Worm (Caenorhabditis elegans) whole organism, L4 larva: ENCODE data around the gene F35D2.6.

Experiments
- T26A8.4 ChIP-seq: fragments of 200-800 bp; sonication (Bioruptor generic); IDR thresholded peaks from 2 replicates; pipeline ENCODE4 v1.3.6; 2022; ENCODE audit warnings: missing genetic modification characterization, missing compliant biosample characterization
- Y48G9A.11 ChIP-seq: fragments of 200-800 bp; sonication (Bioruptor generic); IDR thresholded peaks from 2 replicates; pipeline ENCODE4 v1.3.6; 2022; ENCODE audit warnings: missing genetic modification reagents, missing genetic modification characterization, missing compliant biosample characterization
- Y5F2A.4 ChIP-seq: fragments of 200-800 bp; sonication (Bioruptor generic); optimal IDR thresholded peaks from 2 replicates; lab custom pipeline; 2018; ENCODE audit warnings: mild to moderate bottlenecking, missing genetic modification characterization, missing compliant biosample characterization
- ZK337.2 ChIP-seq: fragments of 200-800 bp; sonication (Bioruptor generic); IDR thresholded peaks from 2 replicates; pipeline ENCODE4 v1.3.6; 2022; ENCODE audit warnings: missing genetic modification reagents, missing genetic modification characterization, missing compliant biosample characterization
- arid-1 ChIP-seq: fragments of 200-800 bp; sonication (Bioruptor generic); conservative IDR thresholded peaks from 2 replicates; pipeline ENCODE4 v1.3.6; 2022; ENCODE audit warnings: missing genetic modification reagents, missing genetic modification characterization, missing compliant biosample characterization
- ceh-44 ChIP-seq: fragments of 200-800 bp; sonication (Bioruptor generic); IDR thresholded peaks from 2 replicates; pipeline ENCODE4 v1.3.6; 2022; ENCODE audit warnings: missing genetic modification reagents, missing genetic modification characterization, missing compliant biosample characterization
- ces-1 ChIP-seq: fragments of 150-350 bp; sonication (generic microtip); optimal IDR thresholded peaks from 4 replicates; lab custom pipeline; 2014; ENCODE audit warnings: missing biosample characterization, missing genetic modification reagents, missing genetic modification characterization
- cey-2 ChIP-seq: sonication (generic microtip); optimal IDR thresholded peaks from 3 replicates; lab custom pipeline; 2017; ENCODE audit warnings: missing genetic modification characterization, mild to moderate bottlenecking, missing compliant biosample characterization, antibody characterized with exemption, borderline replicate concordance; ENCODE audit not compliant: insufficient read depth
- ctbp-1 ChIP-seq: fragments of 200-800 bp; sonication (Bioruptor generic); IDR thresholded peaks from 2 replicates; pipeline ENCODE4 v1.3.6; 2022; ENCODE audit warnings: missing genetic modification reagents, missing genetic modification characterization, missing compliant biosample characterization
- dmd-8 ChIP-seq: fragments of 200-800 bp; sonication (Bioruptor generic); IDR thresholded peaks from 2 replicates; pipeline ENCODE4 v1.3.6; 2022; ENCODE audit warnings: missing genetic modification characterization, missing compliant biosample characterization
- dpl-1 ChIP-seq: fragments of 150-350 bp; optimal IDR thresholded peaks from 2 replicates; lab custom pipeline; 2014; ENCODE audit warnings: missing biosample characterization, missing genetic modification reagents, missing genetic modification characterization
- dve-1 ChIP-seq: sonication (generic microtip); optimal IDR thresholded peaks from 2 replicates; lab custom pipeline; 2017; ENCODE audit warnings: antibody characterized with exemption, mild to moderate bottlenecking, missing genetic modification characterization, missing compliant biosample characterization; ENCODE audit not compliant: insufficient read depth
- fkh-10 ChIP-seq: fragments of 150-350 bp; optimal IDR thresholded peaks from 2 replicates; lab custom pipeline; 2014; ENCODE audit warnings: missing biosample characterization, missing genetic modification reagents, missing genetic modification characterization
- hif-1 ChIP-seq, 2 experiments: sonication (generic microtip); optimal IDR thresholded peaks; 2 replicates each; lab custom pipeline; 2016 to 2017; ENCODE audit warnings: missing compliant biosample characterization in 2 of 2, missing genetic modification characterization in 2 of 2, missing genetic modification reagents in 2 of 2, missing genotype in 2 of 2, mild to moderate bottlenecking in 1 of 2
- hlh-11 ChIP-seq: fragments of 200-800 bp; sonication (Bioruptor generic); optimal IDR thresholded peaks from 2 replicates; lab custom pipeline; 2018; ENCODE audit warnings: mild to moderate bottlenecking, missing genetic modification characterization, missing compliant biosample characterization
- jun-1 ChIP-seq: fragments of 150-350 bp; optimal IDR thresholded peaks from 2 replicates; lab custom pipeline; 2014; ENCODE audit warnings: missing biosample characterization, missing genetic modification reagents, missing genetic modification characterization
- lim-7 ChIP-seq: fragments of 200-800 bp; sonication (Bioruptor generic); IDR thresholded peaks from 2 replicates; pipeline ENCODE4 v1.3.6; 2022; ENCODE audit warnings: missing genetic modification characterization, missing compliant biosample characterization
- lsy-2 ChIP-seq, 2 experiments: fragments of 150-350 bp in 1 of 2; sonication (generic microtip) in 1 of 2; optimal IDR thresholded peaks; 2 replicates each; lab custom pipeline; 2014 to 2017; ENCODE audit warnings: missing biosample characterization in 2 of 2, missing genetic modification characterization in 2 of 2
- mes-2 ChIP-seq: sonication (generic microtip); optimal IDR thresholded peaks from 2 replicates; lab custom pipeline; 2016; ENCODE audit warnings: missing genotype, mild to moderate bottlenecking, missing genetic modification characterization, missing compliant biosample characterization; ENCODE audit not compliant: poor library complexity, severe bottlenecking
- nhr-11 ChIP-seq: fragments of 150-350 bp; optimal IDR thresholded peaks from 2 replicates; lab custom pipeline; 2014; ENCODE audit warnings: missing biosample characterization, missing genetic modification characterization
- nhr-111 ChIP-seq: fragments of 200-800 bp; sonication (Bioruptor generic); optimal IDR thresholded peaks from 2 replicates; lab custom pipeline; 2018; ENCODE audit warnings: mild to moderate bottlenecking, missing genetic modification characterization, missing compliant biosample characterization
- nhr-28 ChIP-seq: fragments of 150-350 bp; optimal IDR thresholded peaks from 2 replicates; lab custom pipeline; 2014; ENCODE audit warnings: missing biosample characterization, missing genetic modification characterization
- nhr-42 ChIP-seq: fragments of 200-800 bp; sonication (Bioruptor generic); IDR thresholded peaks from 2 replicates; pipeline ENCODE4 v1.3.6; 2022; ENCODE audit warnings: missing genetic modification characterization, missing compliant biosample characterization
- pha-4 ChIP-seq, 2 experiments: fragments of 150-350 bp in 1 of 2; fragments of 200-800 bp in 1 of 2; sonication (Bioruptor generic) in 1 of 2; IDR thresholded peaks in 1 of 2; optimal IDR thresholded peaks in 1 of 2; 2 replicates each; pipeline versions ENCODE4 v1.3.6 to Lab custom; 2014 to 2022; ENCODE audit warnings: missing genetic modification characterization in 2 of 2, missing genetic modification reagents in 2 of 2, missing biosample characterization in 1 of 2, missing compliant biosample characterization in 1 of 2
- rbr-2 ChIP-seq: sonication (generic microtip); optimal IDR thresholded peaks from 2 replicates; lab custom pipeline; 2016; ENCODE audit warnings: missing genotype, missing genetic modification characterization, missing compliant biosample characterization
- set-16 ChIP-seq: fragments of 200-800 bp; sonication (Bioruptor generic); IDR thresholded peaks from 2 replicates; pipeline ENCODE4 v1.3.6; 2022; ENCODE audit warnings: missing genetic modification reagents, missing genetic modification characterization, missing compliant biosample characterization
- unc-62 ChIP-seq, 3 experiments: fragments of 150-350 bp in 1 of 3; sonication (generic microtip); optimal IDR thresholded peaks in 2 of 3; peaks in 1 of 3; 1 replicate in 1 of 3; 2 replicates in 2 of 3; lab custom pipeline; 2014 to 2017; ENCODE audit warnings: missing biosample characterization in 3 of 3, missing genetic modification characterization in 3 of 3, missing genetic modification reagents in 3 of 3, missing genotype in 1 of 3
- vab-7 ChIP-seq: fragments of 200-800 bp; sonication (Bioruptor generic); IDR thresholded peaks from 2 replicates; pipeline ENCODE4 v1.3.6; 2022; ENCODE audit warnings: missing genetic modification reagents, missing genetic modification characterization, missing compliant biosample characterization
- ztf-7 ChIP-seq: fragments of 150-350 bp; optimal IDR thresholded peaks from 2 replicates; lab custom pipeline; 2014; ENCODE audit warnings: missing biosample characterization, missing genetic modification characterization

Gene F35D2.6

ce11 chrII:7593227-7593626 lies 15.7 kb downstream of the F35D2.6 start (continued):
- peak in 1 of 2 experiments; percentile 27 for TF ChIP-seq lsy-2 (tag; optimal IDR thresholded peaks at IDR 0.05; lab: Kevin White, UChicago)
- TF ChIP-seq pha-4 (GFP tag; IDR thresholded peaks at IDR 0.05; lab: Robert Waterston, UW) = no peak
- TF ChIP-seq pha-4 (tag; optimal IDR thresholded peaks at IDR 0.05; lab: Kevin White, UChicago) = no peak
- TF ChIP-seq unc-62 (GFP tag; optimal IDR thresholded peaks at IDR 0.05 in 1 of 2; lab: Kevin White, UChicago) = peak in 1 of 2 experiments; percentile 94
- TF ChIP-seq unc-62 (tag; optimal IDR thresholded peaks at IDR 0.05; lab: Kevin White, UChicago) = no peak
- TF ChIP-seq ctbp-1 = peak; percentile 72; the same call in 1 of the 2 replicates

ce11 chrII:7594262-7594661 lies 16.8 kb downstream of the F35D2.6 start:
- peak; percentile 61 for TF ChIP-seq fkh-10 (GFP tag; lab: Kevin White, UChicago)
- peak; percentile 67 for TF ChIP-seq ces-1
- TF ChIP-seq arid-1 (GFP tag; lab: Robert Waterston, UW) = no peak

- TF ChIP-seq Y48G9A.11 (GFP tag; lab: Robert Waterston, UW) (no peak), ztf-7 (tag; lab: Kevin White, UChicago) (no peak), hlh-11 (tag; lab: Kevin White, UChicago) (no peak), jun-1 (no peak), cey-2 (tag; lab: Kevin White, UChicago) (no peak), nhr-111 (GFP tag; lab: Kevin White, UChicago) (no peak), vab-7 (no peak), hif-1 (tag; optimal IDR thresholded peaks at IDR 0.05; lab: Kevin White, UChicago) (no peak), set-16 (no peak), ZK337.2 (no peak), Y5F2A.4 (GFP tag; lab: Kevin White, UChicago) (no peak), dmd-8 (GFP tag; lab: Robert Waterston, UW) (no peak), dve-1 (tag; lab: Kevin White, UChicago) (no peak)
Measured at ce11 chrII:7594812-7595211, 17.3 kb downstream of the F35D2.6 start, which contains the start of gene syd-1. Gene syd-1 (minus strand): TSS chrII:7594912.

ce11 chrII:7598702-7599314 lies 21.3 kb downstream of the F35D2.6 start, which contains the start of gene pgam-5:
Gene pgam-5 (minus strand): TSS chrII:7598752.
- TF ChIP-seq pha-4 (GFP tag; IDR thresholded peaks at IDR 0.05; lab: Robert Waterston, UW) (no peak), pha-4 (tag; optimal IDR thresholded peaks at IDR 0.05; lab: Kevin White, UChicago) (no peak), mes-2 (tag; lab: Kevin White, UChicago) (peak; percentile 40), ceh-44 (GFP tag; lab: Robert Waterston, UW) (no peak), nhr-42 (GFP tag; lab: Robert Waterston, UW) (no peak), rbr-2 (tag; lab: Kevin White, UChicago) (no peak), dpl-1 (GFP tag; lab: Kevin White, UChicago) (peak; percentile 30)

- no peak for TF ChIP-seq lim-7 (GFP tag; lab: Robert Waterston, UW)
- no peak for TF ChIP-seq nhr-11 (tag; lab: Kevin White, UChicago)
- no peak for TF ChIP-seq nhr-28 (tag; lab: Kevin White, UChicago)
- no peak for TF ChIP-seq T26A8.4 (GFP tag; lab: Robert Waterston, UW)
Measured at ce11 chrII:7599357-7599756, 21.8 kb downstream of the F35D2.6 start, which contains the start of gene npp-21. Gene npp-21 (plus strand): TSS chrII:7599657.
